Fruit fly (Drosophila melanogaster) whole organism, prepupa: ENCODE data around the gene Polr3A.

Experiments
- CG10631 ChIP-seq: fragments of 200-800 bp; sonication (Bioruptor generic); optimal IDR thresholded peaks from 2 replicates; lab custom pipeline; 2016; ENCODE audit warnings: missing biosample characterization, missing genetic modification characterization
- CG10669 ChIP-seq: fragments of 200-800 bp; sonication (Bioruptor generic); optimal IDR thresholded peaks from 3 replicates; lab custom pipeline; 2018; ENCODE audit warnings: missing biosample characterization, mild to moderate bottlenecking, missing genetic modification characterization, moderate library complexity
- CG11294 ChIP-seq: fragments of 200-800 bp; sonication (Bioruptor generic); IDR thresholded peaks from 2 replicates; pipeline ENCODE4 v1.3.6; 2022; ENCODE audit warnings: missing biosample characterization, missing genetic modification characterization
- CG11762 ChIP-seq: fragments of 200-800 bp; sonication (Bioruptor generic); optimal IDR thresholded peaks from 3 replicates; lab custom pipeline; 2016; ENCODE audit warnings: missing biosample characterization, missing genetic modification characterization; ENCODE audit not compliant: insufficient read depth
- CG11902 ChIP-seq: fragments of 200-800 bp; sonication (Bioruptor generic); optimal IDR thresholded peaks from 3 replicates; lab custom pipeline; 2016; ENCODE audit warnings: missing biosample characterization, missing genetic modification characterization
- CG15336 ChIP-seq: fragments of 200-800 bp; sonication (Bioruptor generic); IDR thresholded peaks from 2 replicates; pipeline ENCODE4 v1.3.6; 2022; ENCODE audit warnings: missing biosample characterization, missing genetic modification characterization
- CG16779 ChIP-seq: fragments of 200-800 bp; sonication (Bioruptor generic); optimal IDR thresholded peaks from 3 replicates; lab custom pipeline; 2017; ENCODE audit warnings: missing biosample characterization, mild to moderate bottlenecking, missing genetic modification characterization
- CG3032 ChIP-seq: fragments of 200-800 bp; optimal IDR thresholded peaks from 2 replicates; lab custom pipeline; 2019; ENCODE audit warnings: missing biosample characterization, mild to moderate bottlenecking, missing genetic modification characterization, moderate library complexity
- CG32006 ChIP-seq: fragments of 200-800 bp; sonication (Bioruptor generic); optimal IDR thresholded peaks from 3 replicates; lab custom pipeline; 2017; ENCODE audit warnings: missing biosample characterization, mild to moderate bottlenecking, missing genetic modification characterization
- CG34406 ChIP-seq: fragments of 200-800 bp; sonication (Bioruptor generic); optimal IDR thresholded peaks from 3 replicates; lab custom pipeline; 2016; ENCODE audit warnings: missing biosample characterization, missing genetic modification characterization
- CG3919 ChIP-seq: fragments of 200-800 bp; sonication (Bioruptor generic); optimal IDR thresholded peaks from 3 replicates; lab custom pipeline; 2016; ENCODE audit warnings: missing biosample characterization, missing genetic modification characterization
- CG4318 ChIP-seq: fragments of 200-800 bp; sonication (Bioruptor generic); optimal IDR thresholded peaks from 3 replicates; lab custom pipeline; 2017; ENCODE audit warnings: missing biosample characterization, mild to moderate bottlenecking, missing genetic modification characterization
- CG6163 ChIP-seq: fragments of 200-800 bp; sonication (Bioruptor generic); IDR thresholded peaks from 3 replicates; pipeline ENCODE4 v1.3.6; 2022; ENCODE audit warnings: missing biosample characterization, missing genetic modification characterization
- CG6276 ChIP-seq: fragments of 200-800 bp; sonication (Bioruptor generic); optimal IDR thresholded peaks from 2 replicates; lab custom pipeline; 2017; ENCODE audit warnings: missing biosample characterization, mild to moderate bottlenecking, missing genetic modification characterization
- CG6792 ChIP-seq: fragments of 200-800 bp; sonication (Bioruptor generic); optimal IDR thresholded peaks from 3 replicates; lab custom pipeline; 2016; ENCODE audit warnings: missing biosample characterization, missing genetic modification characterization
- CG6808 ChIP-seq: fragments of 200-800 bp; sonication (Bioruptor generic); optimal IDR thresholded peaks from 3 replicates; lab custom pipeline; 2017; ENCODE audit warnings: missing biosample characterization, missing genetic modification characterization, mild to moderate bottlenecking, moderate library complexity, missing genetic modification reagents
- CG8119 ChIP-seq: fragments of 200-800 bp; sonication (Bioruptor generic); IDR thresholded peaks from 3 replicates; pipeline ENCODE4 v1.3.6; 2022; ENCODE audit warnings: missing biosample characterization, missing genetic modification characterization
- CG8319 ChIP-seq: fragments of 200-800 bp; sonication (Bioruptor generic); optimal IDR thresholded peaks from 3 replicates; lab custom pipeline; 2016; ENCODE audit warnings: missing biosample characterization, missing genetic modification characterization
- CG8632 ChIP-seq: fragments of 200-800 bp; sonication (Bioruptor generic); optimal IDR thresholded peaks from 3 replicates; lab custom pipeline; 2016; ENCODE audit warnings: missing biosample characterization, missing genetic modification characterization
- CG9139 ChIP-seq: fragments of 200-800 bp; sonication (Bioruptor generic); optimal IDR thresholded peaks from 3 replicates; lab custom pipeline; 2017; ENCODE audit warnings: missing biosample characterization, mild to moderate bottlenecking, missing genetic modification characterization
- Eip75B ChIP-seq: fragments of 200-800 bp; sonication (Bioruptor generic); optimal IDR thresholded peaks from 3 replicates; lab custom pipeline; 2016; ENCODE audit warnings: missing biosample characterization, missing genetic modification characterization
- Eip78C ChIP-seq: fragments of 200-800 bp; sonication (Bioruptor generic); peaks from one replicate; lab custom pipeline; 2016; ENCODE audit warnings: missing biosample characterization, missing genetic modification characterization
- Eip93F ChIP-seq: fragments of 200-800 bp; sonication (Bioruptor generic); optimal IDR thresholded peaks from 2 replicates; lab custom pipeline; 2016; ENCODE audit warnings: missing biosample characterization, mild to moderate bottlenecking, missing genetic modification characterization
- Ets21C ChIP-seq: fragments of 200-800 bp; sonication (Bioruptor generic); optimal IDR thresholded peaks from 3 replicates; lab custom pipeline; 2016; ENCODE audit warnings: missing biosample characterization, missing genetic modification characterization
- Hr38 ChIP-seq: sonication (Bioruptor generic); optimal IDR thresholded peaks from 2 replicates; lab custom pipeline; 2016; ENCODE audit warnings: missing biosample characterization, missing genetic modification characterization
- Hr39 ChIP-seq: fragments of 200-800 bp; sonication (Bioruptor generic); optimal IDR thresholded peaks from 2 replicates; lab custom pipeline; 2016; ENCODE audit warnings: missing biosample characterization, missing genetic modification characterization
- Hr4 ChIP-seq: fragments of 200-800 bp; sonication (Bioruptor generic); optimal IDR thresholded peaks from 3 replicates; lab custom pipeline; 2016; ENCODE audit warnings: missing biosample characterization, missing genetic modification characterization
- Lpt ChIP-seq: fragments of 200-800 bp; sonication (Bioruptor generic); optimal IDR thresholded peaks from 3 replicates; lab custom pipeline; 2016; ENCODE audit warnings: missing biosample characterization, missing genetic modification characterization
- Met ChIP-seq: fragments of 200-800 bp; sonication (Bioruptor generic); optimal IDR thresholded peaks from 3 replicates; lab custom pipeline; 2016; ENCODE audit warnings: missing biosample characterization, missing genetic modification characterization
- OdsH ChIP-seq: fragments of 200-800 bp; sonication (Bioruptor generic); optimal IDR thresholded peaks from 3 replicates; lab custom pipeline; 2016; ENCODE audit warnings: missing biosample characterization, missing genetic modification characterization
- Smox ChIP-seq: fragments of 200-800 bp; sonication (Bioruptor generic); optimal IDR thresholded peaks from 3 replicates; lab custom pipeline; 2016; ENCODE audit warnings: missing biosample characterization, missing genetic modification characterization
- achi ChIP-seq: fragments of 200-800 bp; sonication (Bioruptor generic); optimal IDR thresholded peaks from 3 replicates; lab custom pipeline; 2016; ENCODE audit warnings: missing biosample characterization, missing genetic modification characterization
- cyc ChIP-seq: fragments of 200-800 bp; sonication (Bioruptor generic); optimal IDR thresholded peaks from 3 replicates; lab custom pipeline; 2016; ENCODE audit warnings: missing biosample characterization, missing genetic modification characterization
- dac ChIP-seq: fragments of 200-800 bp; sonication (Bioruptor generic); optimal IDR thresholded peaks from 2 replicates; lab custom pipeline; 2017; ENCODE audit warnings: missing biosample characterization, mild to moderate bottlenecking, missing genetic modification characterization
- dsx ChIP-seq: fragments of 200-800 bp; optimal IDR thresholded peaks from 3 replicates; lab custom pipeline; 2019; ENCODE audit warnings: missing biosample characterization, mild to moderate bottlenecking, missing genetic modification characterization, moderate library complexity; ENCODE audit not compliant: poor library complexity, severe bottlenecking
- eg ChIP-seq: fragments of 200-800 bp; sonication (Bioruptor generic); IDR thresholded peaks from 3 replicates; pipeline ENCODE4 v1.3.6; 2022; ENCODE audit warnings: missing biosample characterization, missing genetic modification characterization
- esn ChIP-seq: fragments of 200-800 bp; sonication (Bioruptor generic); optimal IDR thresholded peaks from 2 replicates; lab custom pipeline; 2016; ENCODE audit warnings: missing biosample characterization, mild to moderate bottlenecking, missing genetic modification characterization, moderate library complexity
- fd59A ChIP-seq: fragments of 200-800 bp; sonication (Bioruptor generic); optimal IDR thresholded peaks from 2 replicates; lab custom pipeline; 2017; ENCODE audit warnings: missing biosample characterization, mild to moderate bottlenecking, missing genetic modification characterization, missing genetic modification reagents
- fd85E ChIP-seq: fragments of 200-800 bp; sonication (Bioruptor generic); optimal IDR thresholded peaks from 3 replicates; lab custom pipeline; 2016; ENCODE audit warnings: missing biosample characterization, missing genetic modification characterization
- fkh ChIP-seq: fragments of 200-800 bp; sonication (Bioruptor generic); optimal IDR thresholded peaks from 3 replicates; lab custom pipeline; 2017; ENCODE audit warnings: missing biosample characterization, mild to moderate bottlenecking, missing genetic modification characterization, moderate library complexity
- lz ChIP-seq: fragments of 200-800 bp; sonication (Bioruptor generic); optimal IDR thresholded peaks from 3 replicates; lab custom pipeline; 2016; ENCODE audit warnings: missing biosample characterization, missing genetic modification characterization
- pdm3 ChIP-seq: fragments of 200-800 bp; sonication (Bioruptor generic); optimal IDR thresholded peaks from 3 replicates; lab custom pipeline; 2016; ENCODE audit warnings: missing biosample characterization, missing genetic modification characterization
- salr ChIP-seq, 2 experiments: fragments of 200-800 bp; sonication (Bioruptor generic); optimal IDR thresholded peaks; 3 replicates each; lab custom pipeline; 2016 to 2018; ENCODE audit warnings: missing biosample characterization in 2 of 2, missing genetic modification characterization in 2 of 2, mild to moderate bottlenecking in 1 of 2
- spab ChIP-seq: fragments of 200-800 bp; sonication (Bioruptor generic); optimal IDR thresholded peaks from 2 replicates; lab custom pipeline; 2017; ENCODE audit warnings: missing biosample characterization, mild to moderate bottlenecking, missing genetic modification characterization, missing genetic modification reagents
- vri ChIP-seq: fragments of 200-800 bp; sonication (Bioruptor generic); optimal IDR thresholded peaks from 3 replicates; lab custom pipeline; 2016; ENCODE audit warnings: missing biosample characterization, mild to moderate bottlenecking, missing genetic modification characterization

The Polr3A gene

dm6 chrX:15733995-15734394 lies 28.8 kb upstream of the Polr3A start, which contains the start of the genes CG12379 and MagR (continued):
- TF ChIP-seq Lpt (GFP tag; lab: Kevin White, UChicago): no peak
- no peak for TF ChIP-seq CG4318 (GFP tag; lab: Kevin White, UChicago)
- TF ChIP-seq CG11902 (GFP tag; lab: Kevin White, UChicago): peak; percentile 27
- peak; percentile 66 for TF ChIP-seq Hr39 (GFP tag; lab: Kevin White, UChicago)
- TF ChIP-seq fkh (GFP tag; lab: Kevin White, UChicago): no peak
- TF ChIP-seq Hr38 (GFP tag; lab: Kevin White, UChicago): no peak
- no peak for TF ChIP-seq CG6276 (GFP tag; lab: Kevin White, UChicago)
- peak; percentile 32 for TF ChIP-seq CG10631
- TF ChIP-seq CG34406 (GFP tag; lab: Kevin White, UChicago): no peak
- TF ChIP-seq CG11762 (GFP tag; lab: Kevin White, UChicago): no peak
- peak; percentile 64 for TF ChIP-seq Met (GFP tag; lab: Kevin White, UChicago)
- no peak for TF ChIP-seq CG3919
- peak; percentile 45 for TF ChIP-seq Ets21C (GFP tag; lab: Kevin White, UChicago)
- no peak for TF ChIP-seq CG8319 (GFP tag; lab: Kevin White, UChicago)
- no peak for TF ChIP-seq dsx (GFP tag; lab: Kevin White, UChicago)
- no peak for TF ChIP-seq fd85E
- TF ChIP-seq cyc (GFP tag; lab: Kevin White, UChicago): peak; percentile 64
- peak; percentile 50 for TF ChIP-seq achi
- peak; percentile 70 for TF ChIP-seq lz
- peak; percentile 62 for TF ChIP-seq CG3032 (tag; lab: Kevin White, UChicago)
- TF ChIP-seq CG16779 (tag; lab: Kevin White, UChicago): no peak
- TF ChIP-seq CG8632: no peak
- no peak for TF ChIP-seq spab

dm6 chrX:15737110-15737509 lies 25.6 kb upstream of the Polr3A start, which contains the start of gene Arp6:
Gene Arp6 (minus strand): TSS chrX:15737120.
- TF ChIP-seq Eip78C (GFP tag; lab: Kevin White, UChicago) (peak; percentile 2), CG11294 (no peak)

- TF ChIP-seq spab (no peak), fkh (GFP tag; lab: Kevin White, UChicago) (no peak), CG8632 (no peak), CG6808 (GFP tag; lab: Kevin White, UChicago) (no peak), CG8119 (GFP tag; lab: Robert Waterston, UW) (no peak), Hr38 (GFP tag; lab: Kevin White, UChicago) (no peak), CG8319 (GFP tag; lab: Kevin White, UChicago) (no peak), vri (GFP tag; lab: Kevin White, UChicago) (peak; percentile 49), Lpt (GFP tag; lab: Kevin White, UChicago) (no peak), fd59A (GFP tag; lab: Kevin White, UChicago) (no peak), dsx (GFP tag; lab: Kevin White, UChicago) (no peak), CG6163 (GFP tag; lab: Robert Waterston, UW) (0 out of 3 replicates have a peak, but pooled peaks have one; percentile 20), CG11294 (peak; percentile 22; the same call in 1 of the 2 replicates), Smox (peak; percentile 16), Eip93F (no peak), esn (GFP tag; lab: Kevin White, UChicago) (peak; percentile 50), pdm3 (GFP tag; lab: Kevin White, UChicago) (peak; percentile 32), Eip78C (GFP tag; lab: Kevin White, UChicago) (peak; percentile 79), OdsH (GFP tag; lab: Kevin White, UChicago) (peak; percentile 48), CG9139 (no peak), CG10631 (peak; percentile 26), Hr4 (GFP tag; lab: Kevin White, UChicago) (peak; percentile 43), Eip75B (GFP tag; lab: Kevin White, UChicago) (peak; percentile 45), CG32006 (peak; percentile 39), CG15336 (0 out of 2 replicates have a peak, but pooled peaks have one; percentile 23), CG10669 (no peak), CG6792 (GFP tag; lab: Kevin White, UChicago) (peak; percentile 5), CG11902 (GFP tag; lab: Kevin White, UChicago) (no peak), dac (GFP tag; lab: Kevin White, UChicago) (no peak), CG6276 (GFP tag; lab: Kevin White, UChicago) (no peak), lz (peak; percentile 50), eg (GFP tag; lab: Robert Waterston, UW) (peak; percentile 34; the same call in 1 of the 3 replicates), fd85E (no peak), achi (peak; percentile 30), salr (GFP tag; optimal IDR thresholded peaks at IDR 0.05; lab: Kevin White, UChicago) (no peak)
These were observed 23.7 kb upstream of the Polr3A start, which contains the start of the genes CG11679 and CG8206 for dm6 chrX:15738890-15739550. Gene CG11679 (minus strand): TSS chrX:15738954. Gene CG8206 (plus strand): TSS chrX:15739230.
